Worm (Caenorhabditis elegans): ENCODE measurements around the gene R144.6.
"Not testable (repeated sequence)": the region's sequence is repeated elsewhere in the genome, so short reads cannot be mapped to it uniquely, and the experiment has no call there.

Gene R144.6

DNA sequence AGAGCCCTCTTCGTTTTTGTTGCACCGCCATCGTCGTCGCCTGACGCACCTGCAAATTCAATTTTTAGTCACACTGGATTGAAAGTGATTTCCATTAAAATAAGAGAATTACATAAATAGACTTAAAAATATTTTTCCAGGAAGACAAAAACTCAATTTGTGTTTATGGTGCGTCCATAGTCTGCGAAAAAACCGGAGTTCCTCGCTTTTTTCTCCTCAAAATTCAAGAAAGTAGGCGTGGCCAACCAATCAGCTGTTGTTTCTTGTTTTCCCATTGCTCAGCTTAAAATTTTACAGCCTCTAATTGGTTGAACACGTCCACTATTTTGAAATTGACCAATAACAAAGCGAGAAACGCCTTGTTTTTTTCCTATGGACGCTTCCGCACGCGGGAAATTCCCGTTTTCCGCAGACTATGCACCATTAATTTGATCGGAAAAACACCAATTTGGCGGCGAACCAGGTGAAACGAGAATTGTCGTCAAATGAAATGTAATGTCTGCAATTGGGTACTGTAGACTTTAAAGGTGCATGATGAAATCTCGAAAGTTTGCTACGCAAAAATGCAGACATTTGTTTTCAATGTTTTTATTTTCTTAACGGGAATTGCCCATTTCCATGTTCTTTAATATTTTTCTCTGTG is 20.0 kb downstream of the R144.6 start, which contains the start of gene C27F2.7 (continued):
- TF ChIP-seq rpc-1 (optimal IDR thresholded peaks at IDR 0.05): no peak
- TF ChIP-seq rpc-1 (tag; optimal IDR thresholded peaks at IDR 0.05): no peak
- TF ChIP-seq ceh-40 (GFP tag; IDR thresholded peaks at IDR 0.05): no peak
- peak; percentile 67 for TF ChIP-seq athp-1 (tag; optimal IDR thresholded peaks at IDR 0.05)
- TF ChIP-seq F37B4.10 (GFP tag; IDR thresholded peaks at IDR 0.05): no peak
- TF ChIP-seq egl-44 (GFP tag; IDR thresholded peaks at IDR 0.05): no peak
- peak; percentile 45 for TF ChIP-seq unc-130 (GFP tag; optimal IDR thresholded peaks at IDR 0.05)
- TF ChIP-seq lsl-1 (GFP tag; optimal IDR thresholded peaks at IDR 0.05): peak; percentile 94
- TF ChIP-seq ceh-27 (GFP tag; optimal IDR thresholded peaks at IDR 0.05): no peak
- peak; percentile 79 for TF ChIP-seq D2030.7 (GFP tag; IDR thresholded peaks at IDR 0.05)
- TF ChIP-seq B0035.1 (tag; optimal IDR thresholded peaks at IDR 0.05): no peak
- peak; percentile 29 for TF ChIP-seq hrde-1 (tag; optimal IDR thresholded peaks at IDR 0.05; ENCODE audit: borderline replicate concordance)
- no peak for TF ChIP-seq ztf-26 (tag; optimal IDR thresholded peaks at IDR 0.05)
- TF ChIP-seq lin-35 (GFP tag; optimal IDR thresholded peaks at IDR 0.05): no peak
- no peak for TF ChIP-seq dpff-1 (tag; optimal IDR thresholded peaks at IDR 0.05)
- peak; percentile 70 for TF ChIP-seq hsf-1 (GFP tag; IDR thresholded peaks at IDR 0.05)
- no peak for TF ChIP-seq tbx-9 (tag; optimal IDR thresholded peaks at IDR 0.05; ENCODE audit: borderline replicate concordance)
- peak; percentile 94 for TF ChIP-seq madf-6 (GFP tag; IDR thresholded peaks at IDR 0.05)
- TF ChIP-seq cebp-1 (GFP tag; IDR thresholded peaks at IDR 0.05): no peak
- no peak for TF ChIP-seq cebp-1 (tag; optimal IDR thresholded peaks at IDR 0.05)
- no peak for TF ChIP-seq fkh-3 (tag; optimal IDR thresholded peaks at IDR 0.05)
- TF ChIP-seq ekl-4 (GFP tag; IDR thresholded peaks at IDR 0.05): peak; percentile 66
- no peak for TF ChIP-seq nfya-1 (tag; optimal IDR thresholded peaks at IDR 0.05; ENCODE audit: borderline replicate concordance, insufficient read depth)
- 0 out of 2 replicates have a peak, but pooled peaks have one; percentile 57 for TF ChIP-seq Y53G8AR.9 (GFP tag; conservative IDR thresholded peaks at IDR 0.05)
- TF ChIP-seq ZK185.1 (tag; optimal IDR thresholded peaks at IDR 0.05; ENCODE audit: poor library complexity, severe bottlenecking): no peak
- peak; percentile 83 for TF ChIP-seq rcor-1 (GFP tag; IDR thresholded peaks at IDR 0.05)
- peak; percentile 80 for TF ChIP-seq xnd-1 (tag; optimal IDR thresholded peaks at IDR 0.05)
- peak; percentile 28 for TF ChIP-seq him-1 (tag; optimal IDR thresholded peaks at IDR 0.05)
- TF ChIP-seq nhr-120 (GFP tag; IDR thresholded peaks at IDR 0.05): no peak

DNA sequence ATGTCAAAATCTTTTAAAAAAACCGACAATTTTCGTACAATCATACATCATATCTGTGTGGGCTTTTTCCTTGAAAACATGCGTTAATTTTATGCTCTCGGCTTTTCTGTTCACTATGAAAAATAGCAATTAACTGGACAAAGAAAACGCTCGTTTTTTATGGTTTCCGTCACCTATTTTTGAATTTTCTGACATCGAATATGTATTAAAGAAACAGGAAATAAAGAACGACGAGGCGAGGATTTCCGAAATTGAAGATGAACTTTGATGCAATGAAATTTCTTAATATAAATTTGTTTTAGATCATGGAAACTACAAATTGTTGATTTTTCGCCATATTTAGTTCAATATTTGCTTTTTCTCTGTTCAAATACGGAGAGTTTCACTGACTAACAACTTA is 20.6 kb downstream of the R144.6 start:
- TF ChIP-seq ceh-40 (GFP tag; IDR thresholded peaks at IDR 0.05) (no peak), repo-1 (tag; optimal IDR thresholded peaks at IDR 0.05) (no peak), nfyb-1 (GFP tag; IDR thresholded peaks at IDR 0.05) (no peak), bed-2 (GFP tag; IDR thresholded peaks at IDR 0.05) (no peak), F37B4.10 (GFP tag; IDR thresholded peaks at IDR 0.05) (no peak), bed-1 (GFP tag; IDR thresholded peaks at IDR 0.05) (no peak)

DNA sequence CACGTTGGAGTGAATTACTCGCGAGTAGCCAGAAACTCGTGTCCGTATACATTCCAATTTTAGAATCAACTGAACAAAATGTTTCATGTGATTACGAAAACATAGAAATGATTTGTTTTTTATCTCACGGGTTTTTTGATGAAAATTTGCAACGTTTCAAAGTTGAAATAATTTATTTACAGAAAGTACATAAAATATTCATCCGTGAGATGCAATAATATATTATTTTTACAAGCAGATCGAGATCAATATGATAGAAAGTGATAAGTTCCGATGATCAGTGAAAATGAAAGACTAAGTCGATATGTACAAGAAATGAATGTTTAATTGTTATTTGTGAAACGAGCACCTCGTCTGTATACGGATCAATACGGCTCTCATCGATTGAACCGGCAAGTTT is 24.2 kb downstream of the R144.6 start, which contains the start of gene C27F2.6:
Gene C27F2.6 (minus strand): TSS at position 101 of the 400 bp plus-strand sequence.
- TF ChIP-seq sptf-2 (GFP tag; optimal IDR thresholded peaks at IDR 0.05); lin-40 (tag; optimal IDR thresholded peaks at IDR 0.05); ZK185.1 (tag; optimal IDR thresholded peaks at IDR 0.05; ENCODE audit: poor library complexity, severe bottlenecking): not testable (repeated sequence)
